Worm (Caenorhabditis elegans) whole organism, late embryonic: Measurements from ENCODE around the gene AH10.2.
A peak's percentile ranks its signal among the peaks of the same experiment; 100 is the strongest.
"Not testable (repeated sequence)": the region's sequence is repeated elsewhere in the genome, so short reads cannot be mapped to it uniquely, and the experiment has no call there.

ENCODE experiments used
- C08G9.2 ChIP-seq: sonication (generic microtip); optimal IDR thresholded peaks from 2 replicates; lab custom pipeline; 2016; ENCODE audit warnings: mild to moderate bottlenecking, missing genetic modification characterization, moderate library complexity, missing compliant biosample characterization
- C38D4.7 ChIP-seq: fragments of 200-800 bp; sonication (Bioruptor generic); optimal IDR thresholded peaks from 2 replicates; lab custom pipeline; 2018; ENCODE audit warnings: mild to moderate bottlenecking, missing genetic modification characterization, moderate library complexity, missing compliant biosample characterization
- F13H6.1 ChIP-seq: sonication (generic microtip); optimal IDR thresholded peaks from 2 replicates; lab custom pipeline; 2016; ENCODE audit warnings: missing genetic modification characterization, missing compliant biosample characterization
- K02D7.2 ChIP-seq: sonication (generic microtip); optimal IDR thresholded peaks from 2 replicates; lab custom pipeline; 2017; ENCODE audit warnings: mild to moderate bottlenecking, missing genetic modification characterization, missing compliant biosample characterization
- Y22D7AL.16 ChIP-seq: sonication (generic microtip); optimal IDR thresholded peaks from 2 replicates; lab custom pipeline; 2016; ENCODE audit warnings: missing genetic modification characterization, missing compliant biosample characterization
- ceh-14 ChIP-seq: sonication (generic microtip); optimal IDR thresholded peaks from 2 replicates; lab custom pipeline; 2016; ENCODE audit warnings: missing genotype, missing genetic modification characterization, missing compliant biosample characterization
- ceh-18 ChIP-seq: sonication (generic microtip); optimal IDR thresholded peaks from 2 replicates; lab custom pipeline; 2016; ENCODE audit warnings: missing genetic modification characterization, missing compliant biosample characterization
- ceh-24 ChIP-seq: sonication (generic microtip); optimal IDR thresholded peaks from 2 replicates; lab custom pipeline; 2016; ENCODE audit warnings: mild to moderate bottlenecking, missing genetic modification characterization, missing compliant biosample characterization
- ceh-34 ChIP-seq: sonication (generic microtip); optimal IDR thresholded peaks from 2 replicates; lab custom pipeline; 2016; ENCODE audit warnings: mild to moderate bottlenecking, missing genetic modification characterization, missing compliant biosample characterization
- ceh-48 ChIP-seq: sonication (generic microtip); optimal IDR thresholded peaks from 2 replicates; lab custom pipeline; 2016; ENCODE audit warnings: missing genetic modification characterization, inconsistent platforms, missing compliant biosample characterization
- ceh-9 ChIP-seq: sonication (generic microtip); optimal IDR thresholded peaks from 2 replicates; lab custom pipeline; 2016; ENCODE audit warnings: mild to moderate bottlenecking, missing genetic modification characterization, inconsistent platforms, missing compliant biosample characterization
- che-1 ChIP-seq: sonication (generic microtip); optimal IDR thresholded peaks from 2 replicates; lab custom pipeline; 2016; ENCODE audit warnings: mild to moderate bottlenecking, missing genetic modification characterization, missing compliant biosample characterization
- dve-1 ChIP-seq: sonication (generic microtip); optimal IDR thresholded peaks from 2 replicates; lab custom pipeline; 2017; ENCODE audit warnings: antibody characterized with exemption, mild to moderate bottlenecking, missing genetic modification characterization, missing compliant biosample characterization
- elt-4 ChIP-seq: sonication (generic microtip); optimal IDR thresholded peaks from 2 replicates; lab custom pipeline; 2016; ENCODE audit warnings: missing genetic modification characterization, missing compliant biosample characterization
- ets-4 ChIP-seq: sonication (generic microtip); optimal IDR thresholded peaks from 2 replicates; lab custom pipeline; 2016; ENCODE audit warnings: missing genetic modification characterization, missing compliant biosample characterization
- eyg-1 ChIP-seq: sonication (generic microtip); optimal IDR thresholded peaks from 2 replicates; lab custom pipeline; 2016; ENCODE audit warnings: missing genotype, missing genetic modification characterization, missing compliant biosample characterization
- fax-1 ChIP-seq: sonication (generic microtip); optimal IDR thresholded peaks from 2 replicates; lab custom pipeline; 2016; ENCODE audit warnings: missing genotype, missing genetic modification characterization, missing compliant biosample characterization
- fkh-10 ChIP-seq: fragments of 150-350 bp; optimal IDR thresholded peaks from 2 replicates; lab custom pipeline; 2014; ENCODE audit warnings: missing biosample characterization, missing genetic modification reagents, missing genetic modification characterization
- fkh-6 ChIP-seq: sonication (generic microtip); optimal IDR thresholded peaks from 2 replicates; lab custom pipeline; 2016; ENCODE audit warnings: missing genetic modification characterization, missing compliant biosample characterization
- hlh-15 ChIP-seq: sonication (generic microtip); optimal IDR thresholded peaks from 2 replicates; lab custom pipeline; 2016; ENCODE audit warnings: missing genetic modification characterization, missing compliant biosample characterization
- hlh-6 ChIP-seq: sonication (generic microtip); optimal IDR thresholded peaks from 2 replicates; lab custom pipeline; 2016; ENCODE audit warnings: missing genotype, missing genetic modification characterization, missing compliant biosample characterization
- lin-11 ChIP-seq: fragments of 200-800 bp; sonication (Bioruptor generic); optimal IDR thresholded peaks from 2 replicates; lab custom pipeline; 2018; ENCODE audit warnings: mild to moderate bottlenecking, missing genetic modification characterization, missing compliant biosample characterization
- madf-2 ChIP-seq: sonication (generic microtip); optimal IDR thresholded peaks from 2 replicates; lab custom pipeline; 2017; ENCODE audit warnings: missing genetic modification characterization, missing compliant biosample characterization
- mec-3 ChIP-seq: sonication (generic microtip); optimal IDR thresholded peaks from 2 replicates; lab custom pipeline; 2016; ENCODE audit warnings: borderline replicate concordance, missing genetic modification characterization, missing compliant biosample characterization
- nfya-1 ChIP-seq: sonication (generic microtip); optimal IDR thresholded peaks from 2 replicates; lab custom pipeline; 2017; ENCODE audit warnings: missing genetic modification characterization, mild to moderate bottlenecking, missing compliant biosample characterization, antibody characterized with exemption, moderate library complexity
- pag-3 ChIP-seq: sonication (generic microtip); optimal IDR thresholded peaks from 2 replicates; lab custom pipeline; 2016; ENCODE audit warnings: missing compliant biosample characterization, missing genetic modification characterization, borderline replicate concordance
- pat-9 ChIP-seq: fragments of 200-800 bp; sonication (Bioruptor generic); optimal IDR thresholded peaks from 2 replicates; lab custom pipeline; 2018; ENCODE audit warnings: mild to moderate bottlenecking, missing genetic modification characterization, moderate library complexity, missing compliant biosample characterization
- pha-4 ChIP-seq: fragments of 150-350 bp; optimal IDR thresholded peaks from 2 replicates; lab custom pipeline; 2018; ENCODE audit warnings: missing biosample characterization, missing genetic modification reagents, missing genetic modification characterization
- pqm-1 ChIP-seq: sonication (generic microtip); optimal IDR thresholded peaks from 2 replicates; lab custom pipeline; 2016; ENCODE audit warnings: missing genetic modification characterization, missing compliant biosample characterization
- ref-2 ChIP-seq: sonication (generic microtip); optimal IDR thresholded peaks from 2 replicates; lab custom pipeline; 2016; ENCODE audit warnings: missing genetic modification characterization, missing compliant biosample characterization
- sdc-2 ChIP-seq: sonication (generic microtip); optimal IDR thresholded peaks from 2 replicates; lab custom pipeline; 2016; ENCODE audit warnings: missing genotype, missing genetic modification characterization, missing compliant biosample characterization
- sox-4 ChIP-seq: sonication (generic microtip); optimal IDR thresholded peaks from 2 replicates; lab custom pipeline; 2017; ENCODE audit warnings: mild to moderate bottlenecking, missing genetic modification characterization, inconsistent platforms, missing compliant biosample characterization
- syd-9 ChIP-seq: sonication (generic microtip); optimal IDR thresholded peaks from 2 replicates; lab custom pipeline; 2016; ENCODE audit warnings: mild to moderate bottlenecking, missing genetic modification characterization, moderate library complexity, missing compliant biosample characterization
- tbx-2 ChIP-seq: sonication (generic microtip); optimal IDR thresholded peaks from 2 replicates; lab custom pipeline; 2016; ENCODE audit warnings: missing genetic modification characterization, missing compliant biosample characterization
- tbx-7 ChIP-seq: sonication (generic microtip); optimal IDR thresholded peaks from 2 replicates; lab custom pipeline; 2016; ENCODE audit warnings: missing genotype, missing genetic modification characterization, missing compliant biosample characterization
- ttx-3 ChIP-seq: sonication (generic microtip); optimal IDR thresholded peaks from 2 replicates; lab custom pipeline; 2016; ENCODE audit warnings: missing genetic modification reagents, missing genetic modification characterization, missing compliant biosample characterization
- unc-3 ChIP-seq, 2 experiments: fragments of 200-800 bp in 1 of 2; sonication (Bioruptor generic) in 1 of 2; sonication (generic microtip) in 1 of 2; conservative IDR thresholded peaks in 1 of 2; optimal IDR thresholded peaks in 1 of 2; 2 replicates each; pipeline versions ENCODE4 v1.3.6 to Lab custom; 2016 to 2022; ENCODE audit warnings: missing compliant biosample characterization in 2 of 2, missing genetic modification characterization in 2 of 2, missing genetic modification reagents in 1 of 2
- unc-42 ChIP-seq: sonication (generic microtip); optimal IDR thresholded peaks from 2 replicates; lab custom pipeline; 2016; ENCODE audit warnings: missing genotype, missing genetic modification characterization, missing compliant biosample characterization
- unc-55 ChIP-seq: sonication (generic microtip); optimal IDR thresholded peaks from 2 replicates; lab custom pipeline; 2017; ENCODE audit warnings: missing biosample characterization, missing genetic modification reagents, missing genetic modification characterization
- zip-5 ChIP-seq: sonication (generic microtip); optimal IDR thresholded peaks from 2 replicates; lab custom pipeline; 2016; ENCODE audit warnings: missing genetic modification characterization, missing compliant biosample characterization

Gene AH10.2

ce11 chrV:14197651-14198050, 41.1 kb downstream of the AH10.2 start:
- TF ChIP-seq fax-1 (tag; lab: Kevin White, UChicago) (no peak), syd-9 (tag; lab: Kevin White, UChicago) (no peak), unc-3 (GFP tag; conservative IDR thresholded peaks at IDR 0.05; lab: Robert Waterston, UW) (no peak), unc-3 (tag; optimal IDR thresholded peaks at IDR 0.05; lab: Kevin White, UChicago) (no peak), eyg-1 (tag; lab: Kevin White, UChicago) (no peak), pqm-1 (tag; lab: Kevin White, UChicago) (no peak)
- TF ChIP-seq, all 69 proteins: peak for 0

- TF ChIP-seq Y22D7AL.16 (tag; lab: Kevin White, UChicago) (no peak), hlh-15 (tag; lab: Kevin White, UChicago) (no peak), ceh-14 (tag; lab: Kevin White, UChicago) (no peak), ceh-18 (tag; lab: Kevin White, UChicago) (peak; percentile 81), ref-2 (tag; lab: Kevin White, UChicago) (no peak), C38D4.7 (GFP tag; lab: Kevin White, UChicago) (no peak), hlh-6 (tag; lab: Kevin White, UChicago) (no peak), zip-5 (no peak), C08G9.2 (tag; lab: Kevin White, UChicago) (no peak), sdc-2 (tag; lab: Kevin White, UChicago) (no peak), ceh-24 (tag; lab: Kevin White, UChicago) (no peak), pha-4 (no peak), pag-3 (tag; lab: Kevin White, UChicago) (no peak), pqm-1 (tag; lab: Kevin White, UChicago) (no peak), fax-1 (tag; lab: Kevin White, UChicago) (no peak), fkh-6 (tag; lab: Kevin White, UChicago) (no peak), unc-42 (tag; lab: Kevin White, UChicago) (peak; percentile 28), madf-2 (tag; lab: Kevin White, UChicago) (no peak), fkh-10 (GFP tag; lab: Kevin White, UChicago) (no peak), F13H6.1 (no peak), ceh-9 (tag; lab: Kevin White, UChicago) (no peak), unc-55 (peak; percentile 75), lin-11 (tag; lab: Kevin White, UChicago) (no peak), tbx-2 (tag; lab: Kevin White, UChicago) (peak; percentile 45), nfya-1 (tag; lab: Kevin White, UChicago) (peak; percentile 50), dve-1 (tag; lab: Kevin White, UChicago) (peak; percentile 78), ceh-48 (tag; lab: Kevin White, UChicago) (no peak), mec-3 (tag; lab: Kevin White, UChicago) (no peak), elt-4 (tag; lab: Kevin White, UChicago) (no peak), pat-9 (tag; lab: Kevin White, UChicago) (no peak), tbx-7 (tag; lab: Kevin White, UChicago) (no peak), che-1 (tag; lab: Kevin White, UChicago) (no peak), ttx-3 (tag; lab: Kevin White, UChicago) (no peak), ets-4 (tag; lab: Kevin White, UChicago) (peak; percentile 8), sox-4 (no peak), K02D7.2 (tag; lab: Kevin White, UChicago) (no peak)
- TF ChIP-seq, all 69 proteins: peak for 7
Observed at ce11 chrV:14200086-14200485, 43.5 kb downstream of the AH10.2 start.

DNA sequence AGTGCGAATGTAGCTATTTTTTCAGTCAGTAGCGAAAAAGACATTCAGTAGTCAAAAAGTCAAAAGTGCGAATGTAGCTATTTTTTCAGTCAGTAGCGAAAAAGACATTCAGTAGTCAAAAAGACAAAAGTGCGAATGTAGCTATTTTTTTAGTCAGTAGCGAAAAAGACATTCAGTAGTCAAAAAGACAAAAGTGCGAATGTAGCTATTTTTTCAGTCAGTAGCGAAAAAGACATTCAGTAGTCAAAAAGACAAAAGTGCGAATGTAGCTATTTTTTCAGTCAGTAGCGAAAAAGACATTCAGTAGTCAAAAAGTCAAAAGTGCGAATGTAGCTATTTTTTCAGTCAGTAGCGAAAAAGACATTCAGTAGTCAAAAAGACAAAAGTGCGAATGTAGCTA, 48.6 kb downstream of the AH10.2 start, which contains the start of gene T16A9.3:
Gene T16A9.3, plus strand, starts transcription at position 301 of the 400 bp plus-strand sequence.
- TF ChIP-seq ceh-34, syd-9, dve-1 (tag; lab: Kevin White, UChicago): not testable (repeated sequence)
- TF ChIP-seq, all 69 proteins: peak for 0; not testable (repeated sequence) for 69
